Worm (Caenorhabditis elegans): ENCODE results near the gene srx-64.

- TF ChIP-seq flt-1 (GFP tag; IDR thresholded peaks at IDR 0.05): no peak
- TF ChIP-seq ztf-23 (GFP tag; IDR thresholded peaks at IDR 0.05): no peak
- TF ChIP-seq tab-1 (GFP tag; IDR thresholded peaks at IDR 0.05): no peak
- TF ChIP-seq ztf-29 (GFP tag; IDR thresholded peaks at IDR 0.05): no peak
- no peak for TF ChIP-seq cog-1 (tag; optimal IDR thresholded peaks at IDR 0.05)
Measured at ce11 chrV:3968929-3969328, 39.7 kb downstream of the srx-64 start.
